Worm (Caenorhabditis elegans) whole organism, early embryonic: ENCODE measurements around the gene T02C12.5.

ENCODE experiments used
- B0310.2 ChIP-seq: sonication (generic microtip); optimal IDR thresholded peaks from 2 replicates; lab custom pipeline; 2016; ENCODE audit warnings: mild to moderate bottlenecking, missing genetic modification characterization, missing compliant biosample characterization
- F13C5.2 ChIP-seq: sonication (generic microtip); optimal IDR thresholded peaks from 2 replicates; lab custom pipeline; 2017; ENCODE audit warnings: mild to moderate bottlenecking, missing genetic modification characterization, inconsistent platforms, missing compliant biosample characterization
- aly-1 ChIP-seq: sonication (generic microtip); optimal IDR thresholded peaks from 2 replicates; lab custom pipeline; 2016; ENCODE audit warnings: missing genetic modification characterization, missing compliant biosample characterization
- ama-1 ChIP-seq: fragments of 150-350 bp; optimal IDR thresholded peaks from 2 replicates; lab custom pipeline; 2014
- ceh-13 ChIP-seq: fragments of 200-800 bp; sonication (Bioruptor generic); optimal IDR thresholded peaks from 2 replicates; lab custom pipeline; 2018; ENCODE audit warnings: mild to moderate bottlenecking, missing genetic modification characterization, missing compliant biosample characterization
- ceh-36 ChIP-seq: sonication (generic microtip); optimal IDR thresholded peaks from 2 replicates; lab custom pipeline; 2016; ENCODE audit warnings: missing genetic modification characterization, inconsistent platforms, missing compliant biosample characterization
- ets-7 ChIP-seq: sonication (generic microtip); optimal IDR thresholded peaks from 2 replicates; lab custom pipeline; 2016; ENCODE audit warnings: missing genotype, missing genetic modification characterization, missing compliant biosample characterization
- flt-1 ChIP-seq: fragments of 200-800 bp; sonication (Bioruptor generic); IDR thresholded peaks from 2 replicates; pipeline ENCODE4 v1.3.6; 2022; ENCODE audit warnings: missing genetic modification characterization, missing compliant biosample characterization
- hmbx-1 ChIP-seq: sonication (generic microtip); optimal IDR thresholded peaks from 2 replicates; lab custom pipeline; 2016; ENCODE audit warnings: mild to moderate bottlenecking, missing genetic modification characterization, missing compliant biosample characterization
- hmg-4 ChIP-seq: fragments of 200-800 bp; sonication (Bioruptor generic); optimal IDR thresholded peaks from 2 replicates; lab custom pipeline; 2018; ENCODE audit warnings: mild to moderate bottlenecking, missing genetic modification characterization, missing compliant biosample characterization
- scrt-1 ChIP-seq: fragments of 200-800 bp; sonication (Bioruptor generic); IDR thresholded peaks from 2 replicates; pipeline ENCODE4 v1.3.6; 2022; ENCODE audit warnings: missing genetic modification characterization, missing compliant biosample characterization
- sea-1 ChIP-seq: fragments of 200-800 bp; sonication (Bioruptor generic); conservative IDR thresholded peaks from 2 replicates; pipeline ENCODE4 v1.3.6; 2022; ENCODE audit warnings: missing genetic modification characterization, missing compliant biosample characterization
- tbx-11 ChIP-seq: fragments of 200-800 bp; sonication (Bioruptor generic); IDR thresholded peaks from 2 replicates; pipeline ENCODE4 v1.3.6; 2022; ENCODE audit warnings: missing genetic modification characterization, missing compliant biosample characterization
- tbx-37 ChIP-seq: fragments of 200-800 bp; sonication (Bioruptor generic); conservative IDR thresholded peaks from 2 replicates; pipeline ENCODE4 v1.3.6; 2022; ENCODE audit warnings: missing genetic modification reagents, missing genetic modification characterization, missing compliant biosample characterization

ce11 chrIII:4066333-4066732 is 38.4 kb upstream of the T02C12.5 start, which contains the start of gene unc-79:
- TF ChIP-seq hmg-4 (GFP tag; lab: Kevin White, UChicago) (no peak), ama-1 (lab: Kevin White, UChicago) (no peak), flt-1 (GFP tag; lab: Robert Waterston, UW) (no peak), tbx-11 (GFP tag; lab: Robert Waterston, UW) (no peak), tbx-37 (GFP tag; lab: Robert Waterston, UW) (no peak), ceh-36 (tag; lab: Kevin White, UChicago) (no peak), ets-7 (tag; lab: Kevin White, UChicago) (no peak), ceh-13 (GFP tag; lab: Kevin White, UChicago) (no peak), sea-1 (GFP tag; lab: Robert Waterston, UW) (no peak), F13C5.2 (tag; lab: Kevin White, UChicago) (no peak), aly-1 (tag; lab: Kevin White, UChicago) (no peak), B0310.2 (tag; lab: Kevin White, UChicago) (no peak), hmbx-1 (tag; lab: Kevin White, UChicago) (no peak), scrt-1 (GFP tag; lab: Robert Waterston, UW) (no peak)
